Worm (Caenorhabditis elegans): ENCODE measurements around the gene T25B2.2.
A peak's percentile ranks its signal among the peaks of the same experiment; 100 is the strongest.

DNA sequence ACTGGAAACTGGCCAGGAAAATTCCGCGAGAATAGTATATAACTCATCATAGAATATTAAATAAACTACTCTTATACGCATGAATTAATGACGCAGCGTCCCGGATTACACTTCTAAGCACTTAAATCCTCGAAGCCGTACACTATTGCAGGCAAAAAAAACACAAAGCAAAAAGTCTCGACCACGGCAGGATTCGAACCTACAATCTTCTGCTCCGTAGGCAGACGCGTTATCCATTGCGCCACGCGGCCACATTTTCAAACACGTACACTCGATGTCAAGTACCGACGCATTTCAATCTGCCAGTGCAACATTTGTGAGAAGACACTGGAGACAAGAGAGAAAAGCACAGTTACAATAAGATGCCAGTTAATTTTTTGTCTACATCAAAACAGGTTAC, 50.4 kb downstream of the T25B2.2 start:
- TF ChIP-seq ref-1 (GFP tag; conservative IDR thresholded peaks at IDR 0.05) (0 out of 2 replicates have a peak, but pooled peaks have one; percentile 54), T22C8.4 (GFP tag; IDR thresholded peaks at IDR 0.05) (peak; percentile 38; the same call in 1 of the 2 replicates), tab-1 (GFP tag; IDR thresholded peaks at IDR 0.05) (peak; percentile 77), klf-2 (GFP tag; conservative IDR thresholded peaks at IDR 0.05) (peak; percentile 60; the same call in 1 of the 2 replicates), med-1 (GFP tag; optimal IDR thresholded peaks at IDR 0.05; ENCODE audit: insufficient read depth) (no peak)
